Worm (Caenorhabditis elegans) whole organism, L4 larva: ENCODE results near the gene C35B1.3.

ENCODE experiments used
- ama-1 ChIP-seq: fragments of 150-350 bp; optimal IDR thresholded peaks from 2 replicates; lab custom pipeline; 2014; ENCODE audit warnings: inconsistent platforms, mixed read lengths
- ceh-82 ChIP-seq: sonication (generic microtip); optimal IDR thresholded peaks from 2 replicates; lab custom pipeline; 2017; ENCODE audit warnings: missing biosample characterization, missing genetic modification characterization
- daf-8 ChIP-seq: fragments of 200-800 bp; sonication (Bioruptor generic); IDR thresholded peaks from 2 replicates; pipeline ENCODE4 v1.3.6; 2022; ENCODE audit warnings: missing genetic modification characterization, missing compliant biosample characterization
- egl-27 ChIP-seq: sonication (generic microtip); optimal IDR thresholded peaks from 3 replicates; lab custom pipeline; 2017; ENCODE audit warnings: missing biosample characterization, missing genetic modification reagents, missing genetic modification characterization
- lin-13 ChIP-seq: fragments of 150-350 bp; optimal IDR thresholded peaks from 2 replicates; lab custom pipeline; 2014; ENCODE audit warnings: missing biosample characterization, missing genetic modification reagents, missing genetic modification characterization
- lin-15B ChIP-seq: fragments of 150-350 bp; sonication (generic microtip); optimal IDR thresholded peaks from 3 replicates; lab custom pipeline; 2014; ENCODE audit warnings: missing biosample characterization, missing genetic modification characterization
- lin-39 ChIP-seq: fragments of 150-350 bp; optimal IDR thresholded peaks from 2 replicates; lab custom pipeline; 2014; ENCODE audit warnings: missing biosample characterization, missing genetic modification reagents, missing genetic modification characterization
- nhr-237 ChIP-seq: sonication (generic microtip); optimal IDR thresholded peaks from 2 replicates; lab custom pipeline; 2017; ENCODE audit warnings: missing biosample characterization, missing genetic modification characterization
- skn-1 ChIP-seq: fragments of 150-350 bp; optimal IDR thresholded peaks from 2 replicates; lab custom pipeline; 2014; ENCODE audit warnings: missing biosample characterization, missing genetic modification characterization
- snpc-4 ChIP-seq: fragments of 150-350 bp; optimal IDR thresholded peaks from 2 replicates; lab custom pipeline; 2014; ENCODE audit warnings: missing biosample characterization, missing genetic modification characterization
- tag-97 ChIP-seq: fragments of 200-800 bp; sonication (Bioruptor generic); IDR thresholded peaks from 2 replicates; pipeline ENCODE4 v1.3.6; 2022; ENCODE audit warnings: missing genetic modification characterization, missing compliant biosample characterization
- unc-39 ChIP-seq: sonication (generic microtip); optimal IDR thresholded peaks from 2 replicates; lab custom pipeline; 2017; ENCODE audit warnings: missing biosample characterization, missing genetic modification characterization
- unc-62 ChIP-seq, 3 experiments: fragments of 150-350 bp in 1 of 3; sonication (generic microtip); optimal IDR thresholded peaks in 2 of 3; peaks in 1 of 3; 1 replicate in 1 of 3; 2 replicates in 2 of 3; lab custom pipeline; 2014 to 2017; ENCODE audit warnings: missing biosample characterization in 3 of 3, missing genetic modification characterization in 3 of 3, missing genetic modification reagents in 3 of 3, missing genotype in 1 of 3
- ztf-11 ChIP-seq: fragments of 150-350 bp; optimal IDR thresholded peaks from 2 replicates; lab custom pipeline; 2014; ENCODE audit warnings: missing biosample characterization, missing genetic modification characterization

DNA sequence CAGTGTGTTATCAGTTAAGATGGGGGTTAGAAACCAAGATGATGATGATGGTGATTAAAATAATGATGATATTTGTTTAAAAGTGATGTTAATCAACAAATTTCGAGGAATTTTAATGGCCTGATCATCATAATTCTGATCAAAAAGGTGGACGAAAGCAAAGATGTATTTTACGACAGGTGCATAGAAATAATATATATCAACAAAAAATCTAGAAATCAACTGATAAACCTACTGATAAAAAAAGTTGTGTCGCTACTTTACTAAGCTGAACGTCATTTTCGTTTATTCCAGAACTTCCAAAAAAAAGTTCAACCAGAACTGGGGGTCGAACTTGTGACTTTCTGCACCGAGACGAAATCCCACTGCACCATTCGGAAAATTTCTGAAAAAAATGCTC, 42.1 kb downstream of the C35B1.3 start, which contains the start of gene mul-1:
- TF ChIP-seq lin-13 (GFP tag; lab: Kevin White, UChicago) (no peak), ceh-82 (no peak), egl-27 (tag; lab: Kevin White, UChicago) (no peak), lin-15B (tag; lab: Kevin White, UChicago) (no peak), lin-39 (tag; lab: Kevin White, UChicago) (no peak), nhr-237 (tag; lab: Kevin White, UChicago) (no peak), tag-97 (GFP tag; lab: Robert Waterston, UW) (no peak), unc-39 (tag; lab: Kevin White, UChicago) (no peak), skn-1 (no peak), unc-62 (GFP tag; optimal IDR thresholded peaks at IDR 0.05 in 1 of 2; lab: Kevin White, UChicago) (peak in 1 of 2 experiments; percentile 8), unc-62 (tag; optimal IDR thresholded peaks at IDR 0.05; lab: Kevin White, UChicago) (no peak), snpc-4 (tag; lab: Kevin White, UChicago) (no peak), daf-8 (GFP tag; lab: Robert Waterston, UW) (no peak), ama-1 (lab: Kevin White, UChicago) (no peak), ztf-11 (tag; lab: Kevin White, UChicago) (no peak)
